Worm (Caenorhabditis elegans): Measurements from ENCODE around the gene clec-213.

DNA sequence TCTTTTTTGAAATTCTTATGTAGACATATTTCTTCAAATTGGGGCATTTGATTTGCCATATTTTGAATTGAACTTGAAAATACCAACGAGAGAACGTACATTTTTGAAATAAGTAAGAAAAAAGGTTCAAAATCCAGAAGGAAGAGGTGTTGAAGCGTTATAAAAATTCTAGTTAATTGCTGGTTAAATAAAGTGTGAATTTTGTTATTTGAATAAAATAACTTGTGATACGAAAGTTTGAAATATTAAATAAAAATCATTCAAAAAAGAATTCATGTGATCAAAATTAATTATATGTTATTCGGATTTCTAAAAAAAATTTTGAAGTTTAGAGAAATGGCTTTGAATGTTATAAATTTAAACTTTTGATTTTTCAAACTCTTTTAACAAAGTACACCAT is 4.8 kb upstream of the clec-213 start, which contains the start of gene C50E3.9:
- TF ChIP-seq mab-5 (tag; optimal IDR thresholded peaks at IDR 0.05), result no peak
- TF ChIP-seq pha-4 (tag; optimal IDR thresholded peaks at IDR 0.05), result no peak
